Fruit fly (Drosophila melanogaster) S2 (cell line): Measurements from ENCODE around the gene CG14100.

Experiments
- CG8478 ChIP-seq: fragments of >200 bp; optimal IDR thresholded peaks from 2 replicates; lab custom pipeline; 2018
- CTCF ChIP-seq, 2 experiments: fragments of >200 bp; optimal IDR thresholded peaks; 2 replicates each; lab custom pipeline; 2018

DNA sequence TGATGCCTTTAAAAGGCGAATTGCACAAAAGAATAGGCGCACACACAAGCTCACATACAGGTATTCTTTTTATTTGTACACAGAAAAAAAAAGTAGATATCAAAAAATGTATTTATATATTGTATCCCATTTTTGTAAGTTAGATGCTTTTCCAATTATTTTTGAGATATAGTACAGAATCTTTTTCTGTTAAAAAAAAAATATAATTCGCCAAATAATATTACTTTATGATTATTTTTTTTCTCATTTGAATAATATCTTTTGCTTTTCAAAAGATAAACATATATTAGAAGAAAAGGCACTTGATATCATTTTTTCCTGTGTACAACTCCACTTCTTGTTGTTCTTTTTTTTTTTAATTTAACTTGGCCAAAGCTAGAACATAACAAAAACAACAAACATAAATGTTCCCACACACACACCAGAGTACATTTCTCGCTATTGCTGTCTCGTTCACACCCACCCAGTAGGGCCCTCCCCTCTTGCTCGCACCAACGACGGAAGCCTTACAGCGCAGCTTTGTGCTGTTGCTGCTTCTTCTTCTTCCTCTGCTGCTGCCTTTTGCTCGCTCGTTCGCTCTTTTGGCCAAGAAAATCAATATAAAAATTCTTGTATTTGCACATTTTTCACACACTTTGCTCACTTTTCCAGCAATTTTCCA is 44.6 kb upstream of the CG14100 start:
- TF ChIP-seq CTCF (optimal IDR thresholded peaks at IDR 0.05; lab: Kevin White, UChicago) (no peak), CG8478 (lab: Kevin White, UChicago) (no peak)
